Worm (Caenorhabditis elegans): Measurements from ENCODE around the gene chca-1.

DNA sequence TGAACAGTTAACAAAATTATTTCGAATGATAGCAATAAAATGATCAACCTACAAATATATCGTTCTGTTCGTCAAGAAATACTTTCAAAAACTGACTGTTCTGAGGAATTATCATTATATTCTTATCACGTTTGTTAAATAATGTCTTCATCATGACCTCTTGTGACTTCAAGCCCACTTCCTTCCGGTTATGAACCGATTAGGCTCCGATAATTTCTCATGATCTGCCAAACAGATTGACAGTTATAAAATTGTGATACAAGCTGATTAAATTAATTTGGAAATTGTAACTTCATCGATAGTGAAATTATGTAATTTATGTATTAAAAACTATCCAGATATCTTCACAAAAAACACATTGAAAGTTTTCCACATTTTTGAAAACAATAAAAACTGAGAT lies 29.6 kb downstream of the chca-1 start, which contains the start of gene ins-8:
- TF ChIP-seq nhr-42 (GFP tag; IDR thresholded peaks at IDR 0.05) (no peak), ztf-11 (tag; optimal IDR thresholded peaks at IDR 0.05) (no peak), snpc-4 (tag; optimal IDR thresholded peaks at IDR 0.05) (no peak), nhr-6 (tag; optimal IDR thresholded peaks at IDR 0.05) (no peak), fkh-10 (GFP tag; optimal IDR thresholded peaks at IDR 0.05) (no peak), daf-16 (GFP tag; optimal IDR thresholded peaks at IDR 0.05) (no peak), daf-16 (tag; optimal IDR thresholded peaks at IDR 0.05) (no peak), lir-3 (tag; optimal IDR thresholded peaks at IDR 0.05) (no peak), nhr-41 (GFP tag; IDR thresholded peaks at IDR 0.05) (no peak), dmd-9 (GFP tag; IDR thresholded peaks at IDR 0.05) (no peak), pha-4 (GFP tag; IDR thresholded peaks at IDR 0.05) (no peak), pha-4 (tag; optimal IDR thresholded peaks at IDR 0.05) (no peak), ama-1 (optimal IDR thresholded peaks at IDR 0.05) (no peak), pqm-1 (tag; optimal IDR thresholded peaks at IDR 0.05) (no peak), zag-1 (tag; optimal IDR thresholded peaks at IDR 0.05) (no peak), madf-5 (GFP tag; IDR thresholded peaks at IDR 0.05) (no peak)
